Worm (Caenorhabditis elegans) whole organism, L2 larva: ENCODE measurements around the gene frm-10.

Experiments
- C34F6.9 ChIP-seq: fragments of 150-350 bp; optimal IDR thresholded peaks from 2 replicates; lab custom pipeline; 2014; ENCODE audit warnings: missing biosample characterization, missing genetic modification characterization
- F13H6.1 ChIP-seq: sonication (generic microtip); optimal IDR thresholded peaks from 2 replicates; lab custom pipeline; 2016; ENCODE audit warnings: missing genetic modification characterization, missing compliant biosample characterization
- R02D3.7 ChIP-seq: fragments of 150-350 bp; optimal IDR thresholded peaks from 2 replicates; lab custom pipeline; 2014; ENCODE audit warnings: missing biosample characterization, missing genetic modification characterization
- Y55F3AM.14 ChIP-seq: fragments of 200-800 bp; sonication (Bioruptor generic); optimal IDR thresholded peaks from 2 replicates; lab custom pipeline; 2018; ENCODE audit warnings: mild to moderate bottlenecking, missing genetic modification characterization, missing compliant biosample characterization
- ZK546.5 ChIP-seq: sonication (generic microtip); optimal IDR thresholded peaks from 2 replicates; lab custom pipeline; 2017; ENCODE audit warnings: missing biosample characterization, missing genetic modification characterization
- alr-1 ChIP-seq: fragments of 150-350 bp; optimal IDR thresholded peaks from 2 replicates; lab custom pipeline; 2014; ENCODE audit warnings: missing biosample characterization, missing genetic modification characterization
- aly-2 ChIP-seq: fragments of 150-350 bp; optimal IDR thresholded peaks from 2 replicates; lab custom pipeline; 2014; ENCODE audit warnings: missing biosample characterization, missing genetic modification characterization
- ama-1 ChIP-seq: fragments of 150-350 bp; optimal IDR thresholded peaks from 2 replicates; lab custom pipeline; 2018; ENCODE audit warnings: inconsistent platforms
- blmp-1 ChIP-seq: sonication (generic microtip); optimal IDR thresholded peaks from 2 replicates; lab custom pipeline; 2017; ENCODE audit warnings: missing genetic modification characterization, mild to moderate bottlenecking, missing compliant biosample characterization, antibody characterized with exemption, moderate library complexity; ENCODE audit not compliant: insufficient read depth
- ceh-16 ChIP-seq: fragments of 150-350 bp; optimal IDR thresholded peaks from 2 replicates; lab custom pipeline; 2014; ENCODE audit warnings: missing biosample characterization, missing genetic modification characterization
- ceh-82 ChIP-seq: fragments of 150-350 bp; optimal IDR thresholded peaks from 2 replicates; lab custom pipeline; 2014; ENCODE audit warnings: missing biosample characterization, missing genetic modification characterization
- crh-2 ChIP-seq: sonication (generic microtip); optimal IDR thresholded peaks from 2 replicates; lab custom pipeline; 2017; ENCODE audit warnings: missing biosample characterization, missing genetic modification characterization
- elt-1 ChIP-seq: fragments of 150-350 bp; optimal IDR thresholded peaks from 2 replicates; lab custom pipeline; 2014; ENCODE audit warnings: missing biosample characterization, missing genetic modification characterization
- elt-3 ChIP-seq: sonication (generic microtip); optimal IDR thresholded peaks from 2 replicates; lab custom pipeline; 2017; ENCODE audit warnings: missing biosample characterization, missing genetic modification characterization
- gmeb-1 ChIP-seq: fragments of 150-350 bp; optimal IDR thresholded peaks from 2 replicates; lab custom pipeline; 2014; ENCODE audit warnings: missing biosample characterization, missing genetic modification characterization
- lin-11 ChIP-seq: fragments of 150-350 bp; sonication (generic microtip); optimal IDR thresholded peaks from 2 replicates; lab custom pipeline; 2014; ENCODE audit warnings: missing biosample characterization, missing genetic modification characterization, inconsistent platforms, mixed read lengths
- lin-13 ChIP-seq: fragments of 150-350 bp; optimal IDR thresholded peaks from 2 replicates; lab custom pipeline; 2014; ENCODE audit warnings: missing biosample characterization, missing genetic modification reagents, missing genetic modification characterization
- lin-39 ChIP-seq: fragments of 150-350 bp; optimal IDR thresholded peaks from 2 replicates; lab custom pipeline; 2014; ENCODE audit warnings: missing biosample characterization, missing genetic modification reagents, missing genetic modification characterization
- lsy-2 ChIP-seq, 2 experiments: fragments of 150-350 bp in 1 of 2; sonication (generic microtip) in 1 of 2; optimal IDR thresholded peaks; 2 replicates each; lab custom pipeline; 2014 to 2017; ENCODE audit warnings: missing biosample characterization in 2 of 2, missing genetic modification characterization in 2 of 2
- mab-5 ChIP-seq: fragments of 150-350 bp; optimal IDR thresholded peaks from 2 replicates; lab custom pipeline; 2014; ENCODE audit warnings: missing biosample characterization, missing genetic modification characterization
- mdl-1 ChIP-seq, 2 experiments: fragments of 150-350 bp in 1 of 2; sonication (generic microtip) in 1 of 2; optimal IDR thresholded peaks; 2 replicates each; lab custom pipeline; 2017; ENCODE audit warnings: missing biosample characterization in 2 of 2, missing genetic modification characterization in 2 of 2
- nhr-10 ChIP-seq: sonication (generic microtip); optimal IDR thresholded peaks from 2 replicates; lab custom pipeline; 2017; ENCODE audit warnings: missing biosample characterization, missing genetic modification characterization
- nhr-12 ChIP-seq: fragments of 150-350 bp; optimal IDR thresholded peaks from 2 replicates; lab custom pipeline; 2014; ENCODE audit warnings: missing biosample characterization, missing genetic modification characterization
- nhr-129 ChIP-seq: fragments of 150-350 bp; optimal IDR thresholded peaks from 2 replicates; lab custom pipeline; 2014; ENCODE audit warnings: missing biosample characterization, missing genetic modification characterization
- nhr-23 ChIP-seq: fragments of 150-350 bp; optimal IDR thresholded peaks from 2 replicates; lab custom pipeline; 2014; ENCODE audit warnings: missing biosample characterization, missing genetic modification reagents, missing genetic modification characterization
- nhr-237 ChIP-seq: fragments of 150-350 bp; optimal IDR thresholded peaks from 2 replicates; lab custom pipeline; 2014; ENCODE audit warnings: missing biosample characterization, missing genetic modification characterization
- nhr-77 ChIP-seq: fragments of 150-350 bp; optimal IDR thresholded peaks from 2 replicates; lab custom pipeline; 2014; ENCODE audit warnings: missing biosample characterization, missing genetic modification characterization
- skn-1 ChIP-seq: sonication (generic microtip); optimal IDR thresholded peaks from 2 replicates; lab custom pipeline; 2017; ENCODE audit warnings: missing biosample characterization, missing genetic modification characterization
- sma-3 ChIP-seq: sonication (generic microtip); optimal IDR thresholded peaks from 2 replicates; lab custom pipeline; 2016; ENCODE audit warnings: missing genetic modification reagents, missing genetic modification characterization, missing compliant biosample characterization
- sma-9 ChIP-seq, 2 experiments: fragments of 150-350 bp in 1 of 2; sonication (generic microtip) in 1 of 2; optimal IDR thresholded peaks; 2 replicates each; lab custom pipeline; 2014 to 2016; ENCODE audit warnings: missing genetic modification characterization in 2 of 2, mild to moderate bottlenecking in 1 of 2, missing biosample characterization in 1 of 2, missing compliant biosample characterization in 1 of 2, missing genetic modification reagents in 1 of 2, moderate library complexity in 1 of 2
- snpc-4 ChIP-seq: fragments of 150-350 bp; optimal IDR thresholded peaks from 2 replicates; lab custom pipeline; 2014; ENCODE audit warnings: missing biosample characterization, missing genetic modification characterization
- unc-39 ChIP-seq: fragments of 150-350 bp; optimal IDR thresholded peaks from 2 replicates; lab custom pipeline; 2014; ENCODE audit warnings: missing biosample characterization, missing genetic modification characterization
- unc-55 ChIP-seq: fragments of 150-350 bp; sonication (generic microtip); optimal IDR thresholded peaks from 3 replicates; lab custom pipeline; 2014; ENCODE audit warnings: missing biosample characterization, missing genetic modification reagents, missing genetic modification characterization
- ztf-11 ChIP-seq: sonication (generic microtip); optimal IDR thresholded peaks from 2 replicates; lab custom pipeline; 2017; ENCODE audit warnings: missing biosample characterization, missing genetic modification characterization

The frm-10 gene

ce11 chrV:13499227-13499626 lies 36.2 kb downstream of the frm-10 start:
- TF ChIP-seq sma-3: no peak
- TF ChIP-seq R02D3.7: no peak
- no peak for TF ChIP-seq lin-11 (tag; lab: Kevin White, UChicago)
- no peak for TF ChIP-seq ztf-11
- TF ChIP-seq F13H6.1 (tag; lab: Kevin White, UChicago): no peak
- TF ChIP-seq nhr-129 (tag; lab: Kevin White, UChicago): no peak
- TF ChIP-seq ama-1: no peak
- no peak for TF ChIP-seq ZK546.5 (tag; lab: Kevin White, UChicago)
- TF ChIP-seq Y55F3AM.14 (GFP tag; lab: Kevin White, UChicago): no peak
- TF ChIP-seq elt-3 (tag; lab: Kevin White, UChicago): no peak
- TF ChIP-seq crh-2 (tag; lab: Kevin White, UChicago): no peak
- TF ChIP-seq sma-9 (GFP tag; optimal IDR thresholded peaks at IDR 0.05; lab: Kevin White, UChicago): no peak
- no peak for TF ChIP-seq sma-9 (tag; optimal IDR thresholded peaks at IDR 0.05; lab: Kevin White, UChicago)
- no peak for TF ChIP-seq gmeb-1 (tag; lab: Kevin White, UChicago)
- TF ChIP-seq elt-1 (tag; lab: Kevin White, UChicago): no peak
- TF ChIP-seq ceh-82 (tag; lab: Kevin White, UChicago): no peak

- TF ChIP-seq gmeb-1 (tag; lab: Kevin White, UChicago) (no peak), ceh-16 (tag; lab: Kevin White, UChicago) (no peak), nhr-77 (tag; lab: Kevin White, UChicago) (no peak), R02D3.7 (no peak), aly-2 (tag; lab: Kevin White, UChicago) (no peak), elt-3 (tag; lab: Kevin White, UChicago) (no peak), C34F6.9 (tag; lab: Kevin White, UChicago) (no peak), ZK546.5 (tag; lab: Kevin White, UChicago) (no peak), crh-2 (tag; lab: Kevin White, UChicago) (no peak), unc-55 (GFP tag; lab: Kevin White, UChicago) (no peak), ama-1 (no peak), nhr-129 (tag; lab: Kevin White, UChicago) (no peak)
- TF ChIP-seq, all 48 proteins: peak for 0
These were observed 43.3 kb downstream of the frm-10 start, which contains the start of gene R11G10.4 for ce11 chrV:13506321-13506720. Gene R11G10.4, plus strand, starts transcription at chrV:13506621.

- TF ChIP-seq ceh-82 (tag; lab: Kevin White, UChicago): no peak
- TF ChIP-seq unc-55 (GFP tag; lab: Kevin White, UChicago): no peak
- TF ChIP-seq mab-5 (tag; lab: Kevin White, UChicago): no peak
- TF ChIP-seq ceh-16 (tag; lab: Kevin White, UChicago): no peak
- no peak for TF ChIP-seq lin-11 (tag; lab: Kevin White, UChicago)
- no peak for TF ChIP-seq skn-1 (tag; lab: Kevin White, UChicago)
- TF ChIP-seq sma-3: no peak
- no peak for TF ChIP-seq elt-3 (tag; lab: Kevin White, UChicago)
- no peak for TF ChIP-seq unc-39 (tag; lab: Kevin White, UChicago)
- TF ChIP-seq nhr-237 (tag; lab: Kevin White, UChicago): no peak
- no peak for TF ChIP-seq lsy-2 (tag; optimal IDR thresholded peaks at IDR 0.05; lab: Kevin White, UChicago)
These were observed 48.6 kb downstream of the frm-10 start, which contains the start of gene avr-15 for ce11 chrV:13511618-13512017. Gene avr-15, minus strand, starts transcription at chrV:13511718.

- TF ChIP-seq nhr-237 (tag; lab: Kevin White, UChicago) (no peak), nhr-12 (tag; lab: Kevin White, UChicago) (no peak), nhr-77 (tag; lab: Kevin White, UChicago) (no peak), lin-13 (GFP tag; lab: Kevin White, UChicago) (no peak), blmp-1 (tag; lab: Kevin White, UChicago) (no peak), alr-1 (no peak), aly-2 (tag; lab: Kevin White, UChicago) (no peak), lin-39 (tag; lab: Kevin White, UChicago) (no peak), lin-11 (tag; lab: Kevin White, UChicago) (no peak), gmeb-1 (tag; lab: Kevin White, UChicago) (no peak), sma-3 (no peak), nhr-10 (tag; lab: Kevin White, UChicago) (no peak), nhr-23 (tag; lab: Kevin White, UChicago) (no peak), ztf-11 (no peak), snpc-4 (tag; lab: Kevin White, UChicago) (no peak), sma-9 (GFP tag; optimal IDR thresholded peaks at IDR 0.05; lab: Kevin White, UChicago) (no peak), sma-9 (tag; optimal IDR thresholded peaks at IDR 0.05; lab: Kevin White, UChicago) (no peak), ZK546.5 (tag; lab: Kevin White, UChicago) (no peak), mdl-1 (tag; optimal IDR thresholded peaks at IDR 0.05; lab: Kevin White, UChicago) (no peak)
These were observed 49.5 kb downstream of the frm-10 start for ce11 chrV:13512515-13512914.
